Fruit fly (Drosophila melanogaster) whole organism: ENCODE results near the gene ifc.

ENCODE experiments used
- CG8478 ChIP-seq: fragments of >200 bp; optimal IDR thresholded peaks from 2 replicates; lab custom pipeline; 2018; ENCODE audit warnings: inconsistent platforms
- Dll ChIP-seq: fragments of >200 bp; optimal IDR thresholded peaks from 2 replicates; lab custom pipeline; 2017
- EcR ChIP-seq, 2 experiments: fragments of >200 bp; optimal IDR thresholded peaks; 2 replicates each; lab custom pipeline; 2017; ENCODE audit warnings: missing biosample characterization in 2 of 2, missing genetic modification characterization in 2 of 2, missing genetic modification reagents in 2 of 2
- pan ChIP-seq: fragments of >200 bp; optimal IDR thresholded peaks from 2 replicates; lab custom pipeline; 2017
- psq ChIP-seq: fragments of >200 bp; optimal IDR thresholded peaks from 2 replicates; lab custom pipeline; 2017
- usp ChIP-seq: fragments of >200 bp; optimal IDR thresholded peaks from 2 replicates; lab custom pipeline; 2017; ENCODE audit warnings: missing biosample characterization, missing genetic modification characterization, mixed read lengths

The ifc gene

dm6 chr2L:5972588-5973236 is 13.4 kb upstream of the ifc start:
- TF ChIP-seq EcR (GFP tag; optimal IDR thresholded peaks at IDR 0.05; lab: Kevin White, UChicago) (no peak), CG8478 (lab: Kevin White, UChicago) (no peak), pan (lab: Kevin White, UChicago) (no peak), usp (no peak), psq (lab: Kevin White, UChicago) (no peak), Dll (lab: Kevin White, UChicago) (no peak)

- TF ChIP-seq EcR (GFP tag; optimal IDR thresholded peaks at IDR 0.05; lab: Kevin White, UChicago) (peak in 1 of 2 experiments; percentile 31), usp (no peak), Dll (lab: Kevin White, UChicago) (no peak)
These were observed 12.0 kb upstream of the ifc start for dm6 chr2L:5974122-5974521.

- TF ChIP-seq EcR (GFP tag; optimal IDR thresholded peaks at IDR 0.05; lab: Kevin White, UChicago) (peak in 1 of 2 experiments; percentile 48), usp (no peak)
These were observed 11.1 kb upstream of the ifc start for dm6 chr2L:5975025-5975539.

dm6 chr2L:5975601-5976000 is 10.5 kb upstream of the ifc start:
- no peak for TF ChIP-seq pan (lab: Kevin White, UChicago)
- peak in 1 of 2 experiments; percentile 14 for TF ChIP-seq EcR (GFP tag; optimal IDR thresholded peaks at IDR 0.05; lab: Kevin White, UChicago)
- no peak for TF ChIP-seq psq (lab: Kevin White, UChicago)
- no peak for TF ChIP-seq Dll (lab: Kevin White, UChicago)
- no peak for TF ChIP-seq CG8478 (lab: Kevin White, UChicago)
- no peak for TF ChIP-seq usp

dm6 chr2L:5977070-5977728 is 8.9 kb upstream of the ifc start:
- TF ChIP-seq Dll (lab: Kevin White, UChicago) (no peak), EcR (GFP tag; optimal IDR thresholded peaks at IDR 0.05; lab: Kevin White, UChicago) (peak; percentile 72 to 88)

dm6 chr2L:5977729-5978078 is 8.4 kb upstream of the ifc start:
- TF ChIP-seq Dll (lab: Kevin White, UChicago) (peak; percentile 62), EcR (GFP tag; optimal IDR thresholded peaks at IDR 0.05; lab: Kevin White, UChicago) (peak in 1 of 2 experiments; percentile 37), CG8478 (lab: Kevin White, UChicago) (no peak), psq (lab: Kevin White, UChicago) (no peak), pan (lab: Kevin White, UChicago) (no peak), usp (no peak)

dm6 chr2L:5978333-5979054 is 7.7 kb upstream of the ifc start:
- TF ChIP-seq usp (no peak), pan (lab: Kevin White, UChicago) (no peak), EcR (GFP tag; optimal IDR thresholded peaks at IDR 0.05; lab: Kevin White, UChicago) (no peak), Dll (lab: Kevin White, UChicago) (peak; percentile 44)

dm6 chr2L:5979055-5979399 is 7.1 kb upstream of the ifc start:
- no peak for TF ChIP-seq usp

- TF ChIP-seq usp (no peak), EcR (GFP tag; optimal IDR thresholded peaks at IDR 0.05; lab: Kevin White, UChicago) (peak in 1 of 2 experiments; percentile 15), pan (lab: Kevin White, UChicago) (no peak), Dll (lab: Kevin White, UChicago) (peak; percentile 94), CG8478 (lab: Kevin White, UChicago) (peak; percentile 77)
These were observed 5.9 kb upstream of the ifc start for dm6 chr2L:5979957-5980861.

dm6 chr2L:5980862-5981432 is 5.2 kb upstream of the ifc start, which contains the start of gene chic:
Gene chic (minus strand): TSS chr2L:5981018.
- no peak for TF ChIP-seq Dll (lab: Kevin White, UChicago)
- TF ChIP-seq pan (lab: Kevin White, UChicago): no peak
- TF ChIP-seq EcR (GFP tag; optimal IDR thresholded peaks at IDR 0.05; lab: Kevin White, UChicago): no peak
- no peak for TF ChIP-seq CG8478 (lab: Kevin White, UChicago)
- TF ChIP-seq usp: no peak
- no peak for TF ChIP-seq psq (lab: Kevin White, UChicago)
